Fruit fly (Drosophila melanogaster) whole organism, embryonic: Measurements from ENCODE around the gene CG17121.

Experiments used
- CG12071 ChIP-seq: fragments of 200-800 bp; sonication (Bioruptor generic); optimal IDR thresholded peaks from 3 replicates; lab custom pipeline; 2018; ENCODE audit warnings: missing biosample characterization, mild to moderate bottlenecking, missing genetic modification characterization
- CG16779 ChIP-seq: fragments of 200-800 bp; sonication (Bioruptor generic); IDR thresholded peaks from 2 replicates; pipeline ENCODE4 v1.3.6; 2022; ENCODE audit warnings: missing biosample characterization, missing genetic modification characterization
- CG32767 ChIP-seq: fragments of 200-800 bp; sonication (Bioruptor generic); IDR thresholded peaks from 2 replicates; pipeline ENCODE4 v1.3.6; 2022; ENCODE audit warnings: missing biosample characterization, missing genetic modification characterization
- CG4820 ChIP-seq: fragments of 200-800 bp; sonication (Bioruptor generic); optimal IDR thresholded peaks from 3 replicates; lab custom pipeline; 2016; ENCODE audit warnings: missing biosample characterization, missing genetic modification characterization
- CG7271 ChIP-seq: fragments of 200-800 bp; sonication (Bioruptor generic); optimal IDR thresholded peaks from 2 replicates; lab custom pipeline; 2018; ENCODE audit warnings: missing biosample characterization, mild to moderate bottlenecking, missing genetic modification characterization, moderate library complexity
- CG9727 ChIP-seq: fragments of 200-800 bp; sonication (Bioruptor generic); optimal IDR thresholded peaks from 3 replicates; lab custom pipeline; 2017; ENCODE audit warnings: missing biosample characterization, mild to moderate bottlenecking, missing genetic modification characterization
- Dad ChIP-seq: fragments of 200-800 bp; sonication (Bioruptor generic); optimal IDR thresholded peaks from 3 replicates; lab custom pipeline; 2016; ENCODE audit warnings: missing biosample characterization, missing genetic modification characterization
- Deaf1 ChIP-seq: fragments of 200-800 bp; optimal IDR thresholded peaks from 3 replicates; lab custom pipeline; 2019; ENCODE audit warnings: missing biosample characterization, mild to moderate bottlenecking, missing genetic modification characterization, moderate library complexity
- Hr39 ChIP-seq: fragments of >200 bp; optimal IDR thresholded peaks from 2 replicates; lab custom pipeline; 2017
- dan ChIP-seq: fragments of 200-800 bp; sonication (Bioruptor generic); IDR thresholded peaks from 2 replicates; pipeline ENCODE4 v1.3.6; 2022; ENCODE audit warnings: missing biosample characterization, missing genetic modification characterization
- ems ChIP-seq: fragments of 200-800 bp; sonication (Bioruptor generic); optimal IDR thresholded peaks from 3 replicates; lab custom pipeline; 2016; ENCODE audit warnings: missing biosample characterization, missing genetic modification characterization
- h ChIP-seq: fragments of >200 bp; optimal IDR thresholded peaks from 2 replicates; lab custom pipeline; 2017
- p53 ChIP-seq: fragments of 200-800 bp; sonication (Bioruptor generic); optimal IDR thresholded peaks from 2 replicates; lab custom pipeline; 2016; ENCODE audit warnings: missing biosample characterization, missing genetic modification characterization
- psq ChIP-seq: fragments of 200-800 bp; sonication (Bioruptor generic); optimal IDR thresholded peaks from 2 replicates; lab custom pipeline; 2017; ENCODE audit warnings: missing biosample characterization, missing genetic modification characterization

dm6 chr3R:23091586-23092228 is 43.7 kb upstream of the CG17121 start, which contains the start of the genes CG17110 and CG6726:
- TF ChIP-seq Dad (GFP tag; lab: Kevin White, UChicago) (no peak), CG32767 (GFP tag; lab: Robert Waterston, UW) (no peak), CG7271 (no peak), dan (GFP tag; lab: Robert Waterston, UW) (no peak), psq (GFP tag; lab: Kevin White, UChicago) (no peak), CG16779 (GFP tag; lab: Robert Waterston, UW) (no peak), Deaf1 (no peak), CG4820 (no peak), CG12071 (GFP tag; lab: Kevin White, UChicago) (no peak), CG9727 (GFP tag; lab: Kevin White, UChicago) (no peak), p53 (GFP tag; lab: Kevin White, UChicago) (no peak), ems (GFP tag; lab: Kevin White, UChicago) (no peak), Hr39 (lab: Kevin White, UChicago) (no peak), h (lab: Kevin White, UChicago) (no peak)
